Worm (Caenorhabditis elegans) whole organism, mixed stage, embryonic: ENCODE data around the gene C09E7.11.

Experiments used
- M03D4.4 ChIP-seq: sonication (generic microtip); optimal IDR thresholded peaks from 2 replicates; lab custom pipeline; 2017; ENCODE audit warnings: mild to moderate bottlenecking, missing genetic modification characterization, missing compliant biosample characterization
- blmp-1 ChIP-seq: fragments of 150-350 bp; optimal IDR thresholded peaks from 2 replicates; lab custom pipeline; 2014; ENCODE audit warnings: missing biosample characterization, missing genetic modification characterization
- flh-1 ChIP-seq: fragments of 200-800 bp; sonication (Bioruptor generic); optimal IDR thresholded peaks from 2 replicates; lab custom pipeline; 2018; ENCODE audit warnings: mild to moderate bottlenecking, missing genetic modification characterization, moderate library complexity, missing compliant biosample characterization
- ham-2 ChIP-seq: fragments of 200-800 bp; sonication (Bioruptor generic); optimal IDR thresholded peaks from 2 replicates; lab custom pipeline; 2018; ENCODE audit warnings: mild to moderate bottlenecking, missing genetic modification characterization, missing compliant biosample characterization
- lin-13 ChIP-seq: fragments of 150-350 bp; optimal IDR thresholded peaks from 2 replicates; lab custom pipeline; 2014; ENCODE audit warnings: missing biosample characterization, missing genetic modification characterization
- nhr-237 ChIP-seq: fragments of 150-350 bp; optimal IDR thresholded peaks from 2 replicates; lab custom pipeline; 2014; ENCODE audit warnings: missing biosample characterization, missing genetic modification characterization
- nhr-76 ChIP-seq: sonication (generic microtip); optimal IDR thresholded peaks from 2 replicates; lab custom pipeline; 2017; ENCODE audit warnings: missing biosample characterization, missing genetic modification characterization
- pha-4 ChIP-seq: fragments of 150-350 bp; optimal IDR thresholded peaks from 2 replicates; lab custom pipeline; 2018; ENCODE audit warnings: missing biosample characterization, missing genetic modification reagents, missing genetic modification characterization
- ztf-11 ChIP-seq: fragments of 150-350 bp; optimal IDR thresholded peaks from 2 replicates; lab custom pipeline; 2014; ENCODE audit warnings: missing biosample characterization, missing genetic modification characterization

DNA sequence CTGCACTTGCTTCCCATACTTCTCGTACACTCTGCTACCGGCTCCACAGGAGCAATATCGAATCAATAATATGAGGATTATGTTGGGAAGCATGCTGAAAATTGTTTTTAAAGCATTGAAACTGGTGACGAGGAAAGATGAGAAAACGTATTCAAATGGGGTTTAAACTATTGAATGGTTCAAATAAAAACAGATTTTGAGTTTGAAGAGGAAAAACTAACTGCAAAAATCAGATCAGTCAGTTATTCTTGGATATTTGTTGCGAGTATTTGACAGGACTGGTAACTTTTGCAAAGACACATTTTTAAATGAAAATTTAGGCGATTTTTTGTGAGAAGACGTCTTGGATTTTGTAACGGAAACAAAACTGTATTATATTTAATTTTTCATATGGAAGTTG, 16.5 kb upstream of the C09E7.11 start, which contains the start of gene acr-5:
- no peak for TF ChIP-seq blmp-1 (tag; lab: Kevin White, UChicago)
- no peak for TF ChIP-seq nhr-237
- TF ChIP-seq ham-2 (GFP tag; lab: Kevin White, UChicago), result no peak
- TF ChIP-seq flh-1 (GFP tag; lab: Kevin White, UChicago), result no peak
- TF ChIP-seq pha-4, result no peak
- no peak for TF ChIP-seq lin-13 (tag; lab: Kevin White, UChicago)
- TF ChIP-seq ztf-11, result no peak
- no peak for TF ChIP-seq nhr-76 (tag; lab: Kevin White, UChicago)
- no peak for TF ChIP-seq M03D4.4 (tag; lab: Kevin White, UChicago)
